Worm (Caenorhabditis elegans) whole organism, early embryonic: ENCODE data around the gene trx-3.

Experiments
- B0310.2 ChIP-seq: sonication (generic microtip); optimal IDR thresholded peaks from 2 replicates; lab custom pipeline; 2016; ENCODE audit warnings: mild to moderate bottlenecking, missing genetic modification characterization, missing compliant biosample characterization
- F13C5.2 ChIP-seq: sonication (generic microtip); optimal IDR thresholded peaks from 2 replicates; lab custom pipeline; 2017; ENCODE audit warnings: mild to moderate bottlenecking, missing genetic modification characterization, inconsistent platforms, missing compliant biosample characterization
- aly-1 ChIP-seq: sonication (generic microtip); optimal IDR thresholded peaks from 2 replicates; lab custom pipeline; 2016; ENCODE audit warnings: missing genetic modification characterization, missing compliant biosample characterization
- ama-1 ChIP-seq: fragments of 150-350 bp; optimal IDR thresholded peaks from 2 replicates; lab custom pipeline; 2014
- ceh-13 ChIP-seq: fragments of 200-800 bp; sonication (Bioruptor generic); optimal IDR thresholded peaks from 2 replicates; lab custom pipeline; 2018; ENCODE audit warnings: mild to moderate bottlenecking, missing genetic modification characterization, missing compliant biosample characterization
- ceh-36 ChIP-seq: sonication (generic microtip); optimal IDR thresholded peaks from 2 replicates; lab custom pipeline; 2016; ENCODE audit warnings: missing genetic modification characterization, inconsistent platforms, missing compliant biosample characterization
- ets-7 ChIP-seq: sonication (generic microtip); optimal IDR thresholded peaks from 2 replicates; lab custom pipeline; 2016; ENCODE audit warnings: missing genotype, missing genetic modification characterization, missing compliant biosample characterization
- flt-1 ChIP-seq: fragments of 200-800 bp; sonication (Bioruptor generic); IDR thresholded peaks from 2 replicates; pipeline ENCODE4 v1.3.6; 2022; ENCODE audit warnings: missing genetic modification characterization, missing compliant biosample characterization
- hmbx-1 ChIP-seq: sonication (generic microtip); optimal IDR thresholded peaks from 2 replicates; lab custom pipeline; 2016; ENCODE audit warnings: mild to moderate bottlenecking, missing genetic modification characterization, missing compliant biosample characterization
- hmg-4 ChIP-seq: fragments of 200-800 bp; sonication (Bioruptor generic); optimal IDR thresholded peaks from 2 replicates; lab custom pipeline; 2018; ENCODE audit warnings: mild to moderate bottlenecking, missing genetic modification characterization, missing compliant biosample characterization
- hnd-1 ChIP-seq: sonication (generic microtip); optimal IDR thresholded peaks from 2 replicates; lab custom pipeline; 2016; ENCODE audit warnings: missing genetic modification characterization, missing compliant biosample characterization
- pes-1 ChIP-seq: fragments of 200-800 bp; sonication (Bioruptor generic); IDR thresholded peaks from 2 replicates; pipeline ENCODE4 v1.3.6; 2022; ENCODE audit warnings: missing genetic modification reagents, missing genetic modification characterization, missing compliant biosample characterization
- scrt-1 ChIP-seq: fragments of 200-800 bp; sonication (Bioruptor generic); IDR thresholded peaks from 2 replicates; pipeline ENCODE4 v1.3.6; 2022; ENCODE audit warnings: missing genetic modification characterization, missing compliant biosample characterization
- sea-1 ChIP-seq: fragments of 200-800 bp; sonication (Bioruptor generic); conservative IDR thresholded peaks from 2 replicates; pipeline ENCODE4 v1.3.6; 2022; ENCODE audit warnings: missing genetic modification characterization, missing compliant biosample characterization
- tbx-11 ChIP-seq: fragments of 200-800 bp; sonication (Bioruptor generic); IDR thresholded peaks from 2 replicates; pipeline ENCODE4 v1.3.6; 2022; ENCODE audit warnings: missing genetic modification characterization, missing compliant biosample characterization
- tbx-37 ChIP-seq: fragments of 200-800 bp; sonication (Bioruptor generic); conservative IDR thresholded peaks from 2 replicates; pipeline ENCODE4 v1.3.6; 2022; ENCODE audit warnings: missing genetic modification reagents, missing genetic modification characterization, missing compliant biosample characterization
- tra-4 ChIP-seq: sonication (generic microtip); optimal IDR thresholded peaks from 2 replicates; lab custom pipeline; 2017; ENCODE audit warnings: missing genetic modification characterization, missing compliant biosample characterization

Gene trx-3

ce11 chrIV:4518111-4518510 is 31.3 kb downstream of the trx-3 start:
- TF ChIP-seq hmg-4 (peak; percentile 10), hmbx-1 (tag; lab: Kevin White, UChicago) (no peak), ama-1 (lab: Kevin White, UChicago) (no peak), hnd-1 (tag; lab: Kevin White, UChicago) (no peak), flt-1 (GFP tag; lab: Robert Waterston, UW) (no peak)

- TF ChIP-seq ets-7 (tag; lab: Kevin White, UChicago) (no peak), tbx-37 (no peak), flt-1 (GFP tag; lab: Robert Waterston, UW) (no peak), ceh-36 (tag; lab: Kevin White, UChicago) (no peak), tra-4 (no peak), aly-1 (tag; lab: Kevin White, UChicago) (no peak), sea-1 (GFP tag; lab: Robert Waterston, UW) (no peak), F13C5.2 (tag; lab: Kevin White, UChicago) (no peak), B0310.2 (tag; lab: Kevin White, UChicago) (no peak), hmbx-1 (tag; lab: Kevin White, UChicago) (no peak), hmg-4 (no peak), scrt-1 (GFP tag; lab: Robert Waterston, UW) (no peak), ama-1 (lab: Kevin White, UChicago) (no peak), pes-1 (GFP tag; lab: Robert Waterston, UW) (no peak), ceh-13 (GFP tag; lab: Kevin White, UChicago) (no peak), hnd-1 (tag; lab: Kevin White, UChicago) (no peak), tbx-11 (no peak)
These were observed 32.9 kb downstream of the trx-3 start for ce11 chrIV:4519714-4520113.

- TF ChIP-seq ama-1 (lab: Kevin White, UChicago) (no peak), scrt-1 (GFP tag; lab: Robert Waterston, UW) (no peak), tra-4 (no peak), sea-1 (GFP tag; lab: Robert Waterston, UW) (no peak), aly-1 (tag; lab: Kevin White, UChicago) (no peak)
These were observed 36.6 kb downstream of the trx-3 start for ce11 chrIV:4523461-4523860.

ce11 chrIV:4524943-4525342 is 38.1 kb downstream of the trx-3 start, which contains the start of gene ZK180.6:
ZK180.6 (minus strand) TSS chrIV:4525043.
- TF ChIP-seq pes-1 (GFP tag; lab: Robert Waterston, UW): no peak

ce11 chrIV:4526028-4526427 is 39.2 kb downstream of the trx-3 start:
- no peak for TF ChIP-seq B0310.2 (tag; lab: Kevin White, UChicago)
- TF ChIP-seq tra-4: no peak
- no peak for TF ChIP-seq hmg-4
- TF ChIP-seq ama-1 (lab: Kevin White, UChicago): no peak
- no peak for TF ChIP-seq flt-1 (GFP tag; lab: Robert Waterston, UW)
- TF ChIP-seq ceh-36 (tag; lab: Kevin White, UChicago): no peak
- no peak for TF ChIP-seq tbx-37
- no peak for TF ChIP-seq aly-1 (tag; lab: Kevin White, UChicago)
- TF ChIP-seq hmbx-1 (tag; lab: Kevin White, UChicago): no peak
- TF ChIP-seq hnd-1 (tag; lab: Kevin White, UChicago): no peak
- no peak for TF ChIP-seq tbx-11
- no peak for TF ChIP-seq sea-1 (GFP tag; lab: Robert Waterston, UW)
- no peak for TF ChIP-seq F13C5.2 (tag; lab: Kevin White, UChicago)

ce11 chrIV:4526724-4527123 is 39.9 kb downstream of the trx-3 start:
- peak; percentile 72 for TF ChIP-seq ceh-36 (tag; lab: Kevin White, UChicago)
- TF ChIP-seq B0310.2 (tag; lab: Kevin White, UChicago): no peak

- TF ChIP-seq B0310.2 (tag; lab: Kevin White, UChicago): no peak
- TF ChIP-seq tbx-37: no peak
- no peak for TF ChIP-seq ama-1 (lab: Kevin White, UChicago)
- no peak for TF ChIP-seq flt-1 (GFP tag; lab: Robert Waterston, UW)
- TF ChIP-seq F13C5.2 (tag; lab: Kevin White, UChicago): no peak
- no peak for TF ChIP-seq aly-1 (tag; lab: Kevin White, UChicago)
- no peak for TF ChIP-seq ceh-13 (GFP tag; lab: Kevin White, UChicago)
- TF ChIP-seq sea-1 (GFP tag; lab: Robert Waterston, UW): no peak
- no peak for TF ChIP-seq hmg-4
- no peak for TF ChIP-seq tra-4
- no peak for TF ChIP-seq tbx-11
- TF ChIP-seq ets-7 (tag; lab: Kevin White, UChicago): no peak
- TF ChIP-seq ceh-36 (tag; lab: Kevin White, UChicago): no peak
- no peak for TF ChIP-seq hmbx-1 (tag; lab: Kevin White, UChicago)
- TF ChIP-seq hnd-1 (tag; lab: Kevin White, UChicago): no peak
- TF ChIP-seq scrt-1 (GFP tag; lab: Robert Waterston, UW): no peak
- no peak for TF ChIP-seq pes-1 (GFP tag; lab: Robert Waterston, UW)
These were observed 43.3 kb downstream of the trx-3 start, which contains the start of gene ZK185.3 for ce11 chrIV:4530170-4530569. ZK185.3 (minus strand) TSS chrIV:4530432.

- TF ChIP-seq aly-1 (tag; lab: Kevin White, UChicago) (no peak), tra-4 (no peak)
These were observed 46.2 kb downstream of the trx-3 start, which contains the start of gene ZK185.4 for ce11 chrIV:4533025-4533424. ZK185.4 (minus strand) TSS chrIV:4533125.

ce11 chrIV:4536247-4536646 is 49.4 kb downstream of the trx-3 start, which contains the start of gene ZK185.2:
ZK185.2 (plus strand) TSS chrIV:4536547.
- TF ChIP-seq ets-7 (tag; lab: Kevin White, UChicago) (no peak), ama-1 (lab: Kevin White, UChicago) (no peak), tbx-11 (no peak), ceh-13 (GFP tag; lab: Kevin White, UChicago) (no peak), flt-1 (GFP tag; lab: Robert Waterston, UW) (no peak), aly-1 (tag; lab: Kevin White, UChicago) (no peak), hnd-1 (tag; lab: Kevin White, UChicago) (no peak), ceh-36 (tag; lab: Kevin White, UChicago) (no peak), F13C5.2 (tag; lab: Kevin White, UChicago) (no peak), tra-4 (no peak), scrt-1 (GFP tag; lab: Robert Waterston, UW) (no peak), hmbx-1 (tag; lab: Kevin White, UChicago) (no peak), pes-1 (GFP tag; lab: Robert Waterston, UW) (no peak), hmg-4 (no peak), sea-1 (GFP tag; lab: Robert Waterston, UW) (no peak)
